Fruit fly (Drosophila melanogaster): ENCODE data around the gene CG7208.

Gene CG7208

dm6 chr3R:18208479-18208878 is 23.0 kb upstream of the CG7208 start, which contains the start of gene CG44158:
Gene CG44158, plus strand, starts transcription at chr3R:18208779.
- no peak for TF ChIP-seq CG6808 (GFP tag; optimal IDR thresholded peaks at IDR 0.05)
- no peak for TF ChIP-seq CG3032 (tag; optimal IDR thresholded peaks at IDR 0.05)
- TF ChIP-seq CG7368 (GFP tag; optimal IDR thresholded peaks at IDR 0.05), result no peak
- no peak for TF ChIP-seq eg (GFP tag; IDR thresholded peaks at IDR 0.05)
- TF ChIP-seq CG10669 (GFP tag; optimal IDR thresholded peaks at IDR 0.05), result no peak
- TF ChIP-seq CG8632 (GFP tag; optimal IDR thresholded peaks at IDR 0.05), result no peak
- no peak for TF ChIP-seq spab (GFP tag; optimal IDR thresholded peaks at IDR 0.05)
- TF ChIP-seq CG16779 (tag; optimal IDR thresholded peaks at IDR 0.05), result no peak
- no peak for TF ChIP-seq Met (GFP tag; optimal IDR thresholded peaks at IDR 0.05)
- no peak for TF ChIP-seq dsx (GFP tag; optimal IDR thresholded peaks at IDR 0.05; ENCODE audit: poor library complexity, severe bottlenecking)
- TF ChIP-seq Eip75B (GFP tag; optimal IDR thresholded peaks at IDR 0.05), result no peak
- TF ChIP-seq lz (GFP tag; optimal IDR thresholded peaks at IDR 0.05), result no peak
- no peak for TF ChIP-seq cyc (GFP tag; optimal IDR thresholded peaks at IDR 0.05)
- TF ChIP-seq dac (GFP tag; optimal IDR thresholded peaks at IDR 0.05), result no peak
- TF ChIP-seq achi (GFP tag; optimal IDR thresholded peaks at IDR 0.05), result no peak
- TF ChIP-seq CG31627 (GFP tag; optimal IDR thresholded peaks at IDR 0.05), result no peak
- TF ChIP-seq CG6854 (GFP tag; optimal IDR thresholded peaks at IDR 0.05), result no peak
- no peak for TF ChIP-seq CG11902 (GFP tag; optimal IDR thresholded peaks at IDR 0.05)
- no peak for TF ChIP-seq Hr4 (GFP tag; optimal IDR thresholded peaks at IDR 0.05)

dm6 chr3R:18199885-18200249 is 14.4 kb upstream of the CG7208 start:
- TF ChIP-seq eg (GFP tag; IDR thresholded peaks at IDR 0.05) (no peak), Eip75B (GFP tag; optimal IDR thresholded peaks at IDR 0.05) (no peak), Hr39 (GFP tag; optimal IDR thresholded peaks at IDR 0.05) (no peak), Gug (GFP tag; IDR thresholded peaks at IDR 0.05) (no peak), Ets96B (tag; optimal IDR thresholded peaks at IDR 0.05) (no peak), dsx (GFP tag; optimal IDR thresholded peaks at IDR 0.05; ENCODE audit: poor library complexity, severe bottlenecking) (peak; percentile 89), ss (GFP tag; optimal IDR thresholded peaks at IDR 0.05) (no peak), CG11902 (GFP tag; optimal IDR thresholded peaks at IDR 0.05) (no peak)

DNA sequence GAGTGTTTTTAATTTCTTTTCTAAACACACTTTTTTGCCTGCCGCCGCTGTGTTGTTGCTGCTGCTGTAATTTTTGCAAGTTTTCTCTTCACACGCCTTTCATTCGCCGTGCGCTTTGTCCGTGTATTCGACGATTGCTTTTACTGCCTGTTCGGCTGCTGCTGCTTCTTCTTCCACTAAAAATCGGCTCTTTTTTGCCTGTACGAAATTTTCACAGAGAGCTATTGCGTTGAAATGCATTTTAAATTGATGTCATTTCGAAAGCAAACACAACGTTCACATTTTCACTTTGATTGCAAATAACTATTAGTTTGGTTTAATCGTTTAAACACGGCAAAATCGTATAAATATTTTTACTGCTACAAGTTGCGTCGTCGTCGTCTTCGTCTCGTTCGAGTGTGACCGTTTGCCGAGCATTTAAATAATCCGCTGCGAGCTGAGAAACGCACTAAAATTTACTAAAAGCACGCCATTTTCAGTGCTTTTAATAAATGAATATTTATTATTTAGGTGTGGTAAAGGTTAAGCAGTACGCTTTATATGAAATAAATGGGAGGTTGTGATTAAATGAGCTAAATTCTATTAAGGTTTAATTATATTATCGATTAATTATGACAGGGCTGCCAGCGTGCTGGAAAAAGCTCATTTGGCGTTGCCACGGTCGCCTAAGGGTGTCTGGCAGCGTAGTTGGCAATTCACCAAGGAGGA is 13.8 kb upstream of the CG7208 start, which contains the start of the genes Ssdp and CG7985:
Ssdp (minus strand) TSS at position 419 of the 708 bp plus-strand sequence.
CG7985 (plus strand) TSS at position 681 of the 708 bp plus-strand sequence.
- no peak for TF ChIP-seq topi (GFP tag; optimal IDR thresholded peaks at IDR 0.05)
- TF ChIP-seq CG6276 (GFP tag; optimal IDR thresholded peaks at IDR 0.05), result no peak
- TF ChIP-seq CG3919 (GFP tag; optimal IDR thresholded peaks at IDR 0.05), result no peak
- TF ChIP-seq Gug (GFP tag; IDR thresholded peaks at IDR 0.05), result no peak
- TF ChIP-seq dac (GFP tag; optimal IDR thresholded peaks at IDR 0.05), result no peak
- no peak for TF ChIP-seq CG10669 (GFP tag; optimal IDR thresholded peaks at IDR 0.05)
- TF ChIP-seq Met (GFP tag; optimal IDR thresholded peaks at IDR 0.05), result peak; percentile 11
- no peak for TF ChIP-seq esn (GFP tag; optimal IDR thresholded peaks at IDR 0.05)
- no peak for TF ChIP-seq CG9139 (GFP tag; optimal IDR thresholded peaks at IDR 0.05)
- TF ChIP-seq Smox (GFP tag; optimal IDR thresholded peaks at IDR 0.05), result peak; percentile 11
- TF ChIP-seq CG6854 (GFP tag; optimal IDR thresholded peaks at IDR 0.05), result peak; percentile 14
- peak; percentile 23 for TF ChIP-seq pdm3 (GFP tag; optimal IDR thresholded peaks at IDR 0.05)
- TF ChIP-seq Hr38 (GFP tag; optimal IDR thresholded peaks at IDR 0.05), result no peak
- no peak for TF ChIP-seq eg (GFP tag; IDR thresholded peaks at IDR 0.05)
- no peak for TF ChIP-seq CG10631 (GFP tag; optimal IDR thresholded peaks at IDR 0.05)
- no peak for TF ChIP-seq achi (GFP tag; optimal IDR thresholded peaks at IDR 0.05)
- TF ChIP-seq CG8119 (GFP tag; IDR thresholded peaks at IDR 0.05), result no peak
- no peak for TF ChIP-seq CG32006 (GFP tag; optimal IDR thresholded peaks at IDR 0.05)
- no peak for TF ChIP-seq Hr4 (GFP tag; optimal IDR thresholded peaks at IDR 0.05)
- no peak for TF ChIP-seq fd85E (GFP tag; optimal IDR thresholded peaks at IDR 0.05)
- no peak for TF ChIP-seq Eip93F (GFP tag; optimal IDR thresholded peaks at IDR 0.05)
- TF ChIP-seq CG6808 (GFP tag; optimal IDR thresholded peaks at IDR 0.05), result no peak
- no peak for TF ChIP-seq CG7368 (GFP tag; optimal IDR thresholded peaks at IDR 0.05)
- TF ChIP-seq CG6163 (GFP tag; IDR thresholded peaks at IDR 0.05), result no peak
- no peak for TF ChIP-seq dsx (GFP tag; optimal IDR thresholded peaks at IDR 0.05; ENCODE audit: poor library complexity, severe bottlenecking)
- TF ChIP-seq OdsH (GFP tag; optimal IDR thresholded peaks at IDR 0.05), result no peak
